Fruit fly (Drosophila melanogaster) whole organism, embryonic: ENCODE data around the gene CG8112.

Experiments used
- Ada2b ChIP-seq: fragments of 200-800 bp; sonication (Bioruptor generic); IDR thresholded peaks from 2 replicates; pipeline ENCODE4 v1.3.6; 2022; ENCODE audit warnings: missing biosample characterization, missing genetic modification characterization
- BtbVII ChIP-seq: fragments of 200-800 bp; sonication (Bioruptor generic); optimal IDR thresholded peaks from 3 replicates; lab custom pipeline; 2017; ENCODE audit warnings: missing biosample characterization, mild to moderate bottlenecking, missing genetic modification characterization
- CG10366 ChIP-seq: fragments of 200-800 bp; sonication (Bioruptor generic); IDR thresholded peaks from 2 replicates; pipeline ENCODE4 v1.3.6; 2022; ENCODE audit warnings: missing biosample characterization, missing genetic modification characterization
- CG13296 ChIP-seq: fragments of 200-800 bp; sonication (Bioruptor generic); optimal IDR thresholded peaks from 3 replicates; lab custom pipeline; 2018; ENCODE audit warnings: missing biosample characterization, mild to moderate bottlenecking, missing genetic modification characterization
- CG18011 ChIP-seq: fragments of 200-800 bp; sonication (Bioruptor generic); optimal IDR thresholded peaks from 2 replicates; lab custom pipeline; 2017; ENCODE audit warnings: missing biosample characterization, missing genetic modification characterization, mild to moderate bottlenecking, moderate library complexity, missing genotype
- CG5245 ChIP-seq: fragments of 200-800 bp; sonication (Bioruptor generic); optimal IDR thresholded peaks from 3 replicates; lab custom pipeline; 2016; ENCODE audit warnings: missing biosample characterization, missing genetic modification characterization
- CG6175 ChIP-seq: fragments of 200-800 bp; sonication (Bioruptor generic); IDR thresholded peaks from 3 replicates; pipeline ENCODE4 v1.3.6; 2022; ENCODE audit warnings: missing biosample characterization, missing genetic modification characterization
- CG9932 ChIP-seq: fragments of 200-800 bp; sonication (Bioruptor generic); IDR thresholded peaks from 2 replicates; pipeline ENCODE4 v1.3.6; 2022; ENCODE audit warnings: missing biosample characterization, missing genetic modification characterization
- Gug ChIP-seq: fragments of 200-800 bp; sonication (Bioruptor generic); IDR thresholded peaks from 4 replicates; pipeline ENCODE4 v1.3.6; 2022; ENCODE audit warnings: missing biosample characterization, missing genetic modification characterization
- PHDP ChIP-seq: fragments of 200-800 bp; sonication (Bioruptor generic); optimal IDR thresholded peaks from 3 replicates; lab custom pipeline; 2018; ENCODE audit warnings: missing biosample characterization, mild to moderate bottlenecking, missing genetic modification characterization, moderate library complexity
- h ChIP-seq: fragments of >200 bp; optimal IDR thresholded peaks from 2 replicates; lab custom pipeline; 2017

DNA sequence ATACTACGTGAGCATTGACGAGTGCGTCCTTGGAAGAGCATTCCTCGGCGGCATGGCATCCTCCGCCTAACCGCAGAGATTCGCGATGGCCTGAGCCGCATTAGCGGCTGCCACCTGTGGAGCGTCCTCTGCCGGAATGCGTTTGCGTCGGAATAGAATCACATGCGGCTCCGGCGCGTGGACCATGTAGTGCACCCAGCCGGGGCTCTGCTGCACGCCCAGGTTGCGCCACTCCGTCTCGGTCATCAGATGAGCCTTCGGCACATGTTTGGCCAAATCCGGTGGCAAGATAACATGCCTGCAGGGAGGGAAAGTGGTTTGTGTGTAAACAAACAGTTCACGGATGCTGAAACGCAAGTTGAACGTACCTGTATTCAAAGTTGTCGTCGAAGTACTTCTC lies 2.6 kb downstream of the CG8112 start:
- no peak for TF ChIP-seq Ada2b (GFP tag; lab: Robert Waterston, UW)
- TF ChIP-seq CG13296 (GFP tag; lab: Kevin White, UChicago), result no peak
- no peak for TF ChIP-seq CG6175 (GFP tag; lab: Robert Waterston, UW)
- no peak for TF ChIP-seq BtbVII (GFP tag; lab: Kevin White, UChicago)
- no peak for TF ChIP-seq CG9932
- no peak for TF ChIP-seq h (lab: Kevin White, UChicago)
- no peak for TF ChIP-seq CG5245 (GFP tag; lab: Kevin White, UChicago)
- TF ChIP-seq CG10366 (GFP tag; lab: Robert Waterston, UW), result no peak
- TF ChIP-seq CG18011 (GFP tag; lab: Kevin White, UChicago), result no peak
- TF ChIP-seq Gug, result no peak
- TF ChIP-seq PHDP (tag; lab: Kevin White, UChicago), result no peak
